Worm (Caenorhabditis elegans): ENCODE measurements around the gene K09C8.9.

Gene K09C8.9

DNA sequence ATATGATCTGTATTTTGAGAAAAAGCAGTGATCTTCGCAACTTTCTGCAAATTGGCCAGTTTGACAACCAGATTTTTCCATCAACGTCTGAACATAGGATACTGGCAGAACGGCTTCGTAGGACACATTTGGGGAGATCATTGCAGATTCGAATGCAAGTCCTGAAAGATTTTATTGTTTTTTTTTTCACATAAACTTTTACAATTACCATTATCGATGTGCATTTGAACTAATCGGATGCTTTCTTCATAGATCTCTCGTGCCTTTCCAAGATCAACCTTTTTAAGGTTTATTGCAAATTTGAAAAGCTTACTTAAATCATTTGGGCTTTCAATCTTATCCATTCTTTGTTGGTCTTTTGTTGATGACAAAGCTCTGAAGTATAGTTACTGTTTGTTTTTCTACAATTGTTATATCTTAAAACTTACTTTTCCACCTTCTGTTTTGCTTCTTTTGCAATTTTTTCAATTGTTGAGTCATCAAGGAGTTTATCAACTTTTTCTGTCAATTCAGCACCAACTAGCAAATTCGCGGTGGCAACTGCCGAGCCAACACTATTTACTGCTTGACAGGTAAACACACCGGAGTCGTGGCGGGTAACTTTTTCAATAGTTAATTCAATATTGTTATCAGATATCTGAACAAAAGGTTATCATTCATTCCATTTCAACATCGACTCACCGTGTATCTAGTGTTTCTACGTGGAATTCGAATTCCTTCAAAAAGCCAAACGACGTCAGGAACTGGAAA is 9.0 kb upstream of the K09C8.9 start:
- TF ChIP-seq cnd-1 (tag; optimal IDR thresholded peaks at IDR 0.05), result no peak
- no peak for TF ChIP-seq hlh-1 (tag; optimal IDR thresholded peaks at IDR 0.05)
- no peak for TF ChIP-seq nhr-76 (tag; optimal IDR thresholded peaks at IDR 0.05)
- no peak for TF ChIP-seq blmp-1 (tag; optimal IDR thresholded peaks at IDR 0.05)
- no peak for TF ChIP-seq ceh-43 (GFP tag; optimal IDR thresholded peaks at IDR 0.05)
- TF ChIP-seq mep-1 (tag; optimal IDR thresholded peaks at IDR 0.05), result no peak
- TF ChIP-seq nhr-28 (tag; optimal IDR thresholded peaks at IDR 0.05), result no peak
- no peak for TF ChIP-seq elt-3 (tag; optimal IDR thresholded peaks at IDR 0.05)
- no peak for TF ChIP-seq ces-1 (GFP tag; optimal IDR thresholded peaks at IDR 0.05)
- no peak for TF ChIP-seq drap-1 (GFP tag; optimal IDR thresholded peaks at IDR 0.05)
- no peak for TF ChIP-seq unc-62 (GFP tag; optimal IDR thresholded peaks at IDR 0.05)
- TF ChIP-seq lin-32 (GFP tag; optimal IDR thresholded peaks at IDR 0.05), result no peak
- no peak for TF ChIP-seq pha-4 (tag; optimal IDR thresholded peaks at IDR 0.05)
- no peak for TF ChIP-seq unc-39 (tag; optimal IDR thresholded peaks at IDR 0.05)
- no peak for TF ChIP-seq nhr-12 (tag; optimal IDR thresholded peaks at IDR 0.05)
- no peak for TF ChIP-seq elt-1 (tag; optimal IDR thresholded peaks at IDR 0.05; ENCODE audit: borderline replicate concordance, insufficient read depth)
- no peak for TF ChIP-seq bed-3 (GFP tag; optimal IDR thresholded peaks at IDR 0.05)
- no peak for TF ChIP-seq ztf-11 (tag; optimal IDR thresholded peaks at IDR 0.05)

DNA sequence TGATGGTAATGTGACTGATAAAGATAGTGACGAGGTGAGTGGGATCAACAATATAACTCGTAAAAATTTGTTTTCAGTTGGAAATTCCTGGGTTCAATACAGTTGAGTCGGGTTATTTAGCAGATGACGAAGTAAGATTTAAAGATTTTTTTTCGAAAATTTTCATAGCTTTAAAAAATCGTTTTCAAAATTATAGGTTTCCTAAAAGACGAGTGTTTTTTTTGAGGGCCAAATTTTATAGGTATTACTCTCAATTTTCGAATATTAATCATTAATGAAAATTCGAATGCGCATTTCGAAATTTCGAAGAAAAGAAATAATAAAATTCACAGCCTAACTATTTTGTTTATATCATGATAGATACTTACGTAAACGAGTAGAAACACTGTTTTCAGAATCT is 3.5 kb upstream of the K09C8.9 start:
- TF ChIP-seq lsy-2 (tag; optimal IDR thresholded peaks at IDR 0.05) (no peak), snpc-4 (tag; optimal IDR thresholded peaks at IDR 0.05) (no peak), mab-5 (tag; optimal IDR thresholded peaks at IDR 0.05) (no peak), ham-2 (GFP tag; optimal IDR thresholded peaks at IDR 0.05) (no peak), nhr-237 (tag; optimal IDR thresholded peaks at IDR 0.05) (no peak), mep-1 (tag; optimal IDR thresholded peaks at IDR 0.05) (no peak), lin-13 (tag; optimal IDR thresholded peaks at IDR 0.05) (no peak), sptf-1 (tag; optimal IDR thresholded peaks at IDR 0.05) (no peak), ces-1 (GFP tag; optimal IDR thresholded peaks at IDR 0.05) (no peak), nhr-12 (tag; optimal IDR thresholded peaks at IDR 0.05) (no peak), mls-2 (tag; optimal IDR thresholded peaks at IDR 0.05) (no peak), drap-1 (GFP tag; optimal IDR thresholded peaks at IDR 0.05) (no peak), unc-120 (tag; optimal IDR thresholded peaks at IDR 0.05; ENCODE audit: poor library complexity, severe bottlenecking) (no peak), lin-32 (GFP tag; optimal IDR thresholded peaks at IDR 0.05) (no peak), hlh-1 (tag; optimal IDR thresholded peaks at IDR 0.05) (no peak), blmp-1 (tag; optimal IDR thresholded peaks at IDR 0.05) (no peak), M03D4.4 (tag; optimal IDR thresholded peaks at IDR 0.05) (no peak)

DNA sequence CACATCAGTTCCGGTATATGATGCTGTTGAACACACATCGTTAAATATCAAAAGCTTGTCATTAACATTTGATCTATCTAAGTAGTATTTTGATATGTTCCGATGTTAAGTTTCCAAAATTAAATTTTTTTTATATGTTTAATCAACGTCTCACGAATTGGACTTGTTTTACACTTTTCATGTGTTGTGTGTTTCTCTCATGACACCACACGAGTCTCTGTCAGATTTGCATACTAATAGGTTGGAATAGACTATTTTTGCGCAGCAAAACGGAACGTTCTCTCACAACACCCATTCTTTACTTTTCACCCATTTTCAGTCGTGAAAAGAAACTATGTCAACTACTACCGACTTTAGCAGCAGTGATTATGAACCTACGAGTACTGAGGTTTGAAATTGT is 3.0 kb upstream of the K09C8.9 start, which contains the start of gene K09C8.8:
K09C8.8 (plus strand) TSS at position 301 of the 400 bp plus-strand sequence.
- TF ChIP-seq zip-8 (tag; optimal IDR thresholded peaks at IDR 0.05) (no peak), sem-2 (GFP tag; optimal IDR thresholded peaks at IDR 0.05) (no peak), nhr-76 (tag; optimal IDR thresholded peaks at IDR 0.05) (no peak), tbx-8 (GFP tag; optimal IDR thresholded peaks at IDR 0.05) (no peak), mep-1 (tag; optimal IDR thresholded peaks at IDR 0.05) (no peak), ceh-43 (GFP tag; optimal IDR thresholded peaks at IDR 0.05) (no peak), nhr-2 (tag; optimal IDR thresholded peaks at IDR 0.05) (no peak)

- TF ChIP-seq M03D4.4 (tag; optimal IDR thresholded peaks at IDR 0.05) (no peak), nhr-237 (tag; optimal IDR thresholded peaks at IDR 0.05) (no peak), nhr-28 (tag; optimal IDR thresholded peaks at IDR 0.05) (no peak), elt-1 (tag; optimal IDR thresholded peaks at IDR 0.05; ENCODE audit: borderline replicate concordance, insufficient read depth) (no peak), blmp-1 (tag; optimal IDR thresholded peaks at IDR 0.05) (no peak), lin-32 (GFP tag; optimal IDR thresholded peaks at IDR 0.05) (no peak), sptf-1 (tag; optimal IDR thresholded peaks at IDR 0.05) (no peak), drap-1 (GFP tag; optimal IDR thresholded peaks at IDR 0.05) (no peak), tbx-8 (GFP tag; optimal IDR thresholded peaks at IDR 0.05) (no peak), unc-39 (tag; optimal IDR thresholded peaks at IDR 0.05) (no peak), zip-8 (tag; optimal IDR thresholded peaks at IDR 0.05) (no peak), nhr-2 (tag; optimal IDR thresholded peaks at IDR 0.05) (no peak), mep-1 (tag; optimal IDR thresholded peaks at IDR 0.05) (no peak), ceh-43 (GFP tag; optimal IDR thresholded peaks at IDR 0.05) (no peak), unc-62 (GFP tag; optimal IDR thresholded peaks at IDR 0.05) (no peak)
Observed at ce11 chrX:10966251-10966650, 1.3 kb downstream of the K09C8.9 start, which contains the start of gene lge-1. lge-1 (plus strand) TSS chrX:10966551.

Data from whole organism, mixed stage, embryonic.